Fruit fly (Drosophila melanogaster) whole organism, embryonic: ENCODE results near the gene tbrd-1.

Experiments used
- CG10366 ChIP-seq: fragments of 200-800 bp; sonication (Bioruptor generic); IDR thresholded peaks from 2 replicates; pipeline ENCODE4 v1.3.6; 2022; ENCODE audit warnings: missing biosample characterization, missing genetic modification characterization
- CG10654 ChIP-seq: fragments of 200-800 bp; sonication (Bioruptor generic); optimal IDR thresholded peaks from 2 replicates; lab custom pipeline; 2016; ENCODE audit warnings: missing biosample characterization, missing genetic modification characterization
- CG16779 ChIP-seq: fragments of 200-800 bp; sonication (Bioruptor generic); IDR thresholded peaks from 2 replicates; pipeline ENCODE4 v1.3.6; 2022; ENCODE audit warnings: missing biosample characterization, missing genetic modification characterization
- CG17385 ChIP-seq: fragments of 200-800 bp; sonication (Bioruptor generic); optimal IDR thresholded peaks from 3 replicates; lab custom pipeline; 2018; ENCODE audit warnings: missing biosample characterization, mild to moderate bottlenecking, missing genetic modification characterization
- CG18262 ChIP-seq: fragments of 200-800 bp; optimal IDR thresholded peaks from 3 replicates; lab custom pipeline; 2019; ENCODE audit warnings: missing biosample characterization, mild to moderate bottlenecking, missing genetic modification characterization, moderate library complexity
- CG31441 ChIP-seq: fragments of 200-800 bp; sonication (Bioruptor generic); IDR thresholded peaks from 2 replicates; pipeline ENCODE4 v1.3.6; 2022; ENCODE audit warnings: missing biosample characterization, missing genetic modification characterization
- CG33213 ChIP-seq: fragments of 200-800 bp; sonication (Bioruptor generic); optimal IDR thresholded peaks from 3 replicates; lab custom pipeline; 2016; ENCODE audit warnings: missing biosample characterization, missing genetic modification characterization
- CG3995 ChIP-seq: fragments of 200-800 bp; sonication (Bioruptor generic); optimal IDR thresholded peaks from 3 replicates; lab custom pipeline; 2016; ENCODE audit warnings: missing biosample characterization, missing genetic modification characterization
- CG4707 ChIP-seq: fragments of 200-800 bp; sonication (Bioruptor generic); optimal IDR thresholded peaks from 2 replicates; lab custom pipeline; 2018; ENCODE audit warnings: missing biosample characterization, mild to moderate bottlenecking, missing genetic modification characterization, moderate library complexity
- CG4820 ChIP-seq: fragments of 200-800 bp; sonication (Bioruptor generic); optimal IDR thresholded peaks from 3 replicates; lab custom pipeline; 2016; ENCODE audit warnings: missing biosample characterization, missing genetic modification characterization
- CG6791 ChIP-seq: fragments of 200-800 bp; sonication (Bioruptor generic); IDR thresholded peaks from 3 replicates; pipeline ENCODE4 v1.3.6; 2022; ENCODE audit warnings: missing biosample characterization, missing genetic modification characterization; ENCODE audit not compliant: partially characterized antibody
- CG6854 ChIP-seq: fragments of 200-800 bp; sonication (Bioruptor generic); optimal IDR thresholded peaks from 3 replicates; lab custom pipeline; 2017; ENCODE audit warnings: missing biosample characterization, mild to moderate bottlenecking, missing genetic modification characterization
- CG7745 ChIP-seq: fragments of 200-800 bp; sonication (Bioruptor generic); optimal IDR thresholded peaks from 2 replicates; lab custom pipeline; 2018; ENCODE audit warnings: missing biosample characterization, mild to moderate bottlenecking, missing genetic modification characterization, moderate library complexity
- CG9727 ChIP-seq: fragments of 200-800 bp; sonication (Bioruptor generic); optimal IDR thresholded peaks from 3 replicates; lab custom pipeline; 2017; ENCODE audit warnings: missing biosample characterization, mild to moderate bottlenecking, missing genetic modification characterization
- CTCF ChIP-seq: fragments of 200-800 bp; sonication (Bioruptor generic); optimal IDR thresholded peaks from 2 replicates; lab custom pipeline; 2017; ENCODE audit warnings: missing biosample characterization, mild to moderate bottlenecking, missing genetic modification characterization, moderate library complexity
- Camta ChIP-seq: fragments of 200-800 bp; sonication (Bioruptor generic); optimal IDR thresholded peaks from 2 replicates; lab custom pipeline; 2016; ENCODE audit warnings: missing biosample characterization, missing genetic modification characterization
- CrebB ChIP-seq: fragments of 200-800 bp; sonication (Bioruptor generic); optimal IDR thresholded peaks from 3 replicates; lab custom pipeline; 2018; ENCODE audit warnings: missing biosample characterization, mild to moderate bottlenecking, missing genetic modification characterization
- HHEX ChIP-seq: fragments of 200-800 bp; sonication (Bioruptor generic); optimal IDR thresholded peaks from 3 replicates; lab custom pipeline; 2017; ENCODE audit warnings: missing biosample characterization, mild to moderate bottlenecking, missing genetic modification characterization, missing genetic modification reagents
- Hmr ChIP-seq: fragments of 200-800 bp; sonication (Bioruptor generic); optimal IDR thresholded peaks from 3 replicates; lab custom pipeline; 2017; ENCODE audit warnings: mild to moderate bottlenecking, missing biosample characterization, missing genetic modification reagents, missing genetic modification characterization
- Hr3 ChIP-seq: fragments of 200-800 bp; sonication (Bioruptor generic); optimal IDR thresholded peaks from 3 replicates; lab custom pipeline; 2016; ENCODE audit warnings: missing biosample characterization, missing genetic modification characterization
- Hr39 ChIP-seq: fragments of >200 bp; optimal IDR thresholded peaks from 2 replicates; lab custom pipeline; 2017
- Jarid2 ChIP-seq: fragments of 200-800 bp; sonication (Bioruptor generic); optimal IDR thresholded peaks from 3 replicates; lab custom pipeline; 2017; ENCODE audit warnings: mild to moderate bottlenecking, missing biosample characterization, missing genetic modification reagents, missing genetic modification characterization
- MTF-1 ChIP-seq: fragments of 200-800 bp; sonication (Bioruptor generic); optimal IDR thresholded peaks from 2 replicates; lab custom pipeline; 2018; ENCODE audit warnings: missing biosample characterization, mild to moderate bottlenecking, missing genetic modification characterization, borderline replicate concordance
- NC2β ChIP-seq: fragments of 200-800 bp; sonication (Bioruptor generic); optimal IDR thresholded peaks from 2 replicates; lab custom pipeline; 2016; ENCODE audit warnings: missing biosample characterization, missing genetic modification characterization
- NfI ChIP-seq: fragments of 200-800 bp; sonication (Bioruptor generic); optimal IDR thresholded peaks from 3 replicates; lab custom pipeline; 2018; ENCODE audit warnings: missing biosample characterization, mild to moderate bottlenecking, missing genetic modification characterization, moderate library complexity
- Optix ChIP-seq: fragments of 200-800 bp; sonication (Bioruptor generic); IDR thresholded peaks from 3 replicates; pipeline ENCODE4 v1.3.6; 2022; ENCODE audit warnings: missing biosample characterization, missing genetic modification characterization
- PHDP ChIP-seq: fragments of 200-800 bp; sonication (Bioruptor generic); optimal IDR thresholded peaks from 3 replicates; lab custom pipeline; 2018; ENCODE audit warnings: missing biosample characterization, mild to moderate bottlenecking, missing genetic modification characterization, moderate library complexity
- Pdp1 ChIP-seq, 2 experiments: fragments of 200-800 bp; sonication (Bioruptor generic); optimal IDR thresholded peaks; 3 replicates each; lab custom pipeline; 2016; ENCODE audit warnings: missing biosample characterization in 2 of 2, missing genetic modification characterization in 2 of 2, mild to moderate bottlenecking in 1 of 2, moderate library complexity in 1 of 2
- Xbp1 ChIP-seq: fragments of 200-800 bp; sonication (Bioruptor generic); optimal IDR thresholded peaks from 3 replicates; lab custom pipeline; 2016; ENCODE audit warnings: missing biosample characterization, mild to moderate bottlenecking, missing genetic modification characterization
- abd-A ChIP-seq: fragments of 200-800 bp; sonication (Bioruptor generic); optimal IDR thresholded peaks from 3 replicates; lab custom pipeline; 2019; ENCODE audit warnings: missing biosample characterization, mild to moderate bottlenecking, missing genetic modification characterization, moderate library complexity
- al ChIP-seq: fragments of 200-800 bp; sonication (Bioruptor generic); IDR thresholded peaks from 2 replicates; pipeline ENCODE4 v1.3.6; 2022; ENCODE audit warnings: missing biosample characterization, missing genetic modification characterization
- cad ChIP-seq: fragments of >200 bp; optimal IDR thresholded peaks from 2 replicates; lab custom pipeline; 2017; ENCODE audit warnings: missing biosample characterization, missing genetic modification characterization
- croc ChIP-seq: fragments of 200-800 bp; sonication (Bioruptor generic); conservative IDR thresholded peaks from 3 replicates; pipeline ENCODE4 v1.3.6; 2022; ENCODE audit warnings: missing biosample characterization, missing genetic modification characterization
- da ChIP-seq: fragments of 200-800 bp; sonication (Bioruptor generic); optimal IDR thresholded peaks from 2 replicates; lab custom pipeline; 2016; ENCODE audit warnings: missing biosample characterization, missing genetic modification characterization
- ems ChIP-seq: fragments of 200-800 bp; sonication (Bioruptor generic); optimal IDR thresholded peaks from 3 replicates; lab custom pipeline; 2016; ENCODE audit warnings: missing biosample characterization, missing genetic modification characterization
- fd64A ChIP-seq: fragments of 200-800 bp; sonication (Bioruptor generic); optimal IDR thresholded peaks from 3 replicates; lab custom pipeline; 2018; ENCODE audit warnings: missing biosample characterization, mild to moderate bottlenecking, missing genetic modification characterization
- fru ChIP-seq: fragments of >200 bp; optimal IDR thresholded peaks from 2 replicates; lab custom pipeline; 2017
- fu2 ChIP-seq: fragments of 200-800 bp; sonication (Bioruptor generic); optimal IDR thresholded peaks from 2 replicates; lab custom pipeline; 2016; ENCODE audit warnings: missing biosample characterization, missing genetic modification characterization
- gsb ChIP-seq: fragments of 200-800 bp; sonication (Bioruptor generic); IDR thresholded peaks from 2 replicates; pipeline ENCODE4 v1.3.6; 2022; ENCODE audit warnings: missing biosample characterization, missing genetic modification characterization
- ham ChIP-seq: fragments of 200-800 bp; sonication (Bioruptor generic); IDR thresholded peaks from 2 replicates; pipeline ENCODE4 v1.3.6; 2022; ENCODE audit warnings: missing biosample characterization, missing genetic modification characterization
- insv ChIP-seq, 2 experiments: fragments of 200-800 bp; sonication (Bioruptor generic); optimal IDR thresholded peaks; 3 replicates each; lab custom pipeline; 2016 to 2018; ENCODE audit warnings: missing biosample characterization in 2 of 2, missing genetic modification characterization in 2 of 2
- mam ChIP-seq: fragments of 200-800 bp; sonication (Bioruptor generic); optimal IDR thresholded peaks from 3 replicates; lab custom pipeline; 2016; ENCODE audit warnings: missing biosample characterization, missing genetic modification characterization
- nerfin-2 ChIP-seq: fragments of 200-800 bp; sonication (Bioruptor generic); IDR thresholded peaks from 2 replicates; pipeline ENCODE4 v1.3.6; 2022; ENCODE audit warnings: missing biosample characterization, missing genetic modification characterization; ENCODE audit not compliant: partially characterized antibody
- pan ChIP-seq, 4 experiments: fragments of >200 bp in 3 of 4; fragments of 200-800 bp in 1 of 4; sonication (Bioruptor generic) in 1 of 4; optimal IDR thresholded peaks in 3 of 4; IDR thresholded peaks in 1 of 4; 2 replicates each; pipeline versions ENCODE4 v1.3.6 to Lab custom; 2017 to 2022; ENCODE audit warnings: missing biosample characterization in 2 of 4, missing genetic modification characterization in 2 of 4, mixed read lengths in 1 of 4
- pho ChIP-seq: fragments of 200-800 bp; sonication (Bioruptor generic); optimal IDR thresholded peaks from 2 replicates; lab custom pipeline; 2016; ENCODE audit warnings: missing biosample characterization, missing genetic modification characterization
- phol ChIP-seq: fragments of 200-800 bp; sonication (Bioruptor generic); optimal IDR thresholded peaks from 3 replicates; lab custom pipeline; 2018; ENCODE audit warnings: missing biosample characterization, mild to moderate bottlenecking, missing genetic modification characterization, moderate library complexity
- schlank ChIP-seq: fragments of 200-800 bp; sonication (Bioruptor generic); optimal IDR thresholded peaks from 2 replicates; lab custom pipeline; 2018; ENCODE audit warnings: missing biosample characterization, mild to moderate bottlenecking, missing genetic modification characterization
- sens-2 ChIP-seq: fragments of 200-800 bp; sonication (Bioruptor generic); IDR thresholded peaks from 2 replicates; pipeline ENCODE4 v1.3.6; 2022; ENCODE audit warnings: missing biosample characterization, missing genetic modification characterization
- tll ChIP-seq, 2 experiments: fragments of 200-800 bp in 1 of 2; fragments of >200 bp in 1 of 2; sonication (Bioruptor generic) in 1 of 2; optimal IDR thresholded peaks; 2 replicates each; lab custom pipeline; 2017 to 2019; ENCODE audit warnings: missing biosample characterization in 2 of 2, missing genetic modification characterization in 2 of 2, mild to moderate bottlenecking in 1 of 2, moderate library complexity in 1 of 2
- zen2 ChIP-seq: fragments of 200-800 bp; sonication (Bioruptor generic); IDR thresholded peaks from 3 replicates; pipeline ENCODE4 v1.3.6; 2022; ENCODE audit warnings: missing biosample characterization, missing genetic modification characterization; ENCODE audit not compliant: partially characterized antibody

tbrd-1 gene

dm6 chr3R:23920874-23921539 is 27.6 kb upstream of the tbrd-1 start (continued):
- no peak for TF ChIP-seq CG10654 (GFP tag; lab: Kevin White, UChicago)
- TF ChIP-seq CG17385, result peak; percentile 25
- peak; percentile 82 for TF ChIP-seq CrebB (tag; lab: Kevin White, UChicago)
- peak; percentile 93 for TF ChIP-seq abd-A (tag; lab: Kevin White, UChicago)
- peak; percentile 71 for TF ChIP-seq Hmr
- no peak for TF ChIP-seq CG6791 (GFP tag; lab: Robert Waterston, UW)
- TF ChIP-seq CG4707 (GFP tag; lab: Kevin White, UChicago), result no peak
- TF ChIP-seq CG18262 (tag; lab: Kevin White, UChicago), result no peak
- peak; percentile 65 for TF ChIP-seq fu2 (GFP tag; lab: Kevin White, UChicago)
- peak; percentile 16 for TF ChIP-seq Xbp1 (GFP tag; lab: Kevin White, UChicago)
- peak; percentile 58 for TF ChIP-seq NfI (GFP tag; lab: Kevin White, UChicago)
- TF ChIP-seq cad (GFP tag; lab: Kevin White, UChicago), result no peak
- peak; percentile 40 for TF ChIP-seq mam (GFP tag; lab: Kevin White, UChicago)
- no peak for TF ChIP-seq CTCF
- TF ChIP-seq zen2, result no peak
- TF ChIP-seq croc (GFP tag; lab: Robert Waterston, UW), result no peak
- no peak for TF ChIP-seq fd64A
- TF ChIP-seq insv (GFP tag; optimal IDR thresholded peaks at IDR 0.05; lab: Kevin White, UChicago), result no peak
- peak; percentile 11 for TF ChIP-seq Jarid2
- peak; percentile 55 for TF ChIP-seq PHDP (tag; lab: Kevin White, UChicago)
- TF ChIP-seq schlank (tag; lab: Kevin White, UChicago), result peak; percentile 82
- peak; percentile 75 for TF ChIP-seq CG16779 (GFP tag; lab: Robert Waterston, UW)
- peak; percentile 16 for TF ChIP-seq phol (tag; lab: Kevin White, UChicago)
- no peak for TF ChIP-seq CG6854 (GFP tag; lab: Kevin White, UChicago)
- peak; percentile 88 for TF ChIP-seq CG4820 (GFP tag; lab: Kevin White, UChicago)
- no peak for TF ChIP-seq fru (lab: Kevin White, UChicago)
- no peak for TF ChIP-seq Camta (GFP tag; lab: Kevin White, UChicago)
- TF ChIP-seq al (GFP tag; lab: Robert Waterston, UW), result peak; percentile 56
- TF ChIP-seq gsb (GFP tag; lab: Robert Waterston, UW), result peak; percentile 71
- TF ChIP-seq HHEX (GFP tag; lab: Kevin White, UChicago), result no peak
- TF ChIP-seq CG31441, result no peak
- peak; percentile 3 to 9 for TF ChIP-seq Pdp1 (GFP tag; optimal IDR thresholded peaks at IDR 0.05; lab: Kevin White, UChicago)
- peak; percentile 61 for TF ChIP-seq pho (GFP tag; lab: Kevin White, UChicago)
- no peak; the same call in 1 of the 2 replicates for TF ChIP-seq ham
- no peak for TF ChIP-seq sens-2
- no peak for TF ChIP-seq MTF-1 (GFP tag; lab: Kevin White, UChicago)
- TF ChIP-seq da (GFP tag; lab: Kevin White, UChicago), result no peak
- peak; percentile 54 for TF ChIP-seq CG10366 (GFP tag; lab: Robert Waterston, UW)
- no peak for TF ChIP-seq tll (GFP tag; optimal IDR thresholded peaks at IDR 0.05; lab: Kevin White, UChicago)
- TF ChIP-seq CG7745 (tag; lab: Kevin White, UChicago), result no peak
- TF ChIP-seq CG33213 (GFP tag; lab: Kevin White, UChicago), result no peak
- no peak for TF ChIP-seq Hr3 (GFP tag; lab: Kevin White, UChicago)
- TF ChIP-seq nerfin-2, result no peak
- TF ChIP-seq Hr39 (lab: Kevin White, UChicago), result no peak
- TF ChIP-seq pan (optimal IDR thresholded peaks at IDR 0.05; lab: Kevin White, UChicago), result no peak
- TF ChIP-seq pan (GFP tag; optimal IDR thresholded peaks at IDR 0.05 in 1 of 2, IDR thresholded peaks at IDR 0.05 in 1 of 2), result peak in 1 of 2 experiments; percentile 38
- no peak for TF ChIP-seq CG3995 (GFP tag; lab: Kevin White, UChicago)
- TF ChIP-seq NC2β (GFP tag; lab: Kevin White, UChicago), result peak; percentile 7
- TF ChIP-seq CG9727 (GFP tag; lab: Kevin White, UChicago), result peak; percentile 24
- 0 out of 3 replicates have a peak, but pooled peaks have one; percentile 31 for TF ChIP-seq Optix (GFP tag; lab: Robert Waterston, UW)
- peak; percentile 7 for TF ChIP-seq ems (GFP tag; lab: Kevin White, UChicago)
